Fruit fly (Drosophila melanogaster) whole organism, embryonic: ENCODE results near the gene simj.

ENCODE experiments used
- CG10321 ChIP-seq: fragments of 200-800 bp; sonication (Bioruptor generic); IDR thresholded peaks from 2 replicates; pipeline ENCODE4 v1.3.6; 2022; ENCODE audit warnings: missing biosample characterization, missing genetic modification characterization
- CG10431 ChIP-seq: fragments of 200-800 bp; sonication (Bioruptor generic); optimal IDR thresholded peaks from 3 replicates; lab custom pipeline; 2018; ENCODE audit warnings: missing biosample characterization, mild to moderate bottlenecking, missing genetic modification characterization
- CG10565 ChIP-seq: fragments of 200-800 bp; sonication (Bioruptor generic); optimal IDR thresholded peaks from 3 replicates; lab custom pipeline; 2016; ENCODE audit warnings: missing biosample characterization, mild to moderate bottlenecking, missing genetic modification characterization
- CG11504 ChIP-seq: fragments of 200-800 bp; sonication (Bioruptor generic); optimal IDR thresholded peaks from 3 replicates; lab custom pipeline; 2019; ENCODE audit warnings: missing biosample characterization, mild to moderate bottlenecking, missing genetic modification characterization, moderate library complexity
- CG12219 ChIP-seq: fragments of 200-800 bp; sonication (Bioruptor generic); optimal IDR thresholded peaks from 3 replicates; lab custom pipeline; 2018; ENCODE audit warnings: missing biosample characterization, mild to moderate bottlenecking, missing genetic modification characterization
- CG13123 ChIP-seq: fragments of 200-800 bp; sonication (Bioruptor generic); optimal IDR thresholded peaks from 2 replicates; lab custom pipeline; 2016; ENCODE audit warnings: missing biosample characterization, missing genetic modification characterization
- CG13894 ChIP-seq: fragments of 200-800 bp; sonication (Bioruptor generic); optimal IDR thresholded peaks from 3 replicates; lab custom pipeline; 2018; ENCODE audit warnings: missing biosample characterization, mild to moderate bottlenecking, missing genetic modification characterization, moderate library complexity
- CG15479 ChIP-seq: fragments of 200-800 bp; sonication (Bioruptor generic); optimal IDR thresholded peaks from 3 replicates; lab custom pipeline; 2019; ENCODE audit warnings: missing biosample characterization, mild to moderate bottlenecking, missing genetic modification characterization, moderate library complexity
- CG17802 ChIP-seq: fragments of 200-800 bp; sonication (Bioruptor generic); optimal IDR thresholded peaks from 2 replicates; lab custom pipeline; 2018; ENCODE audit warnings: missing biosample characterization, mild to moderate bottlenecking, missing genetic modification characterization, moderate library complexity
- CG17912 ChIP-seq: fragments of 200-800 bp; sonication (Bioruptor generic); optimal IDR thresholded peaks from 2 replicates; lab custom pipeline; 2018; ENCODE audit warnings: missing biosample characterization, mild to moderate bottlenecking, missing genetic modification characterization
- CG2889 ChIP-seq: fragments of 200-800 bp; sonication (Bioruptor generic); IDR thresholded peaks from 3 replicates; pipeline ENCODE4 v1.3.6; 2022; ENCODE audit warnings: missing biosample characterization, missing genetic modification characterization
- CG31224 ChIP-seq: fragments of 200-800 bp; sonication (Bioruptor generic); IDR thresholded peaks from 2 replicates; pipeline ENCODE4 v1.3.6; 2022; ENCODE audit warnings: missing biosample characterization, missing genetic modification characterization
- CG32767 ChIP-seq: fragments of 200-800 bp; sonication (Bioruptor generic); IDR thresholded peaks from 2 replicates; pipeline ENCODE4 v1.3.6; 2022; ENCODE audit warnings: missing biosample characterization, missing genetic modification characterization
- CG4360 ChIP-seq: fragments of 200-800 bp; sonication (Bioruptor generic); IDR thresholded peaks from 2 replicates; pipeline ENCODE4 v1.3.6; 2022; ENCODE audit warnings: missing biosample characterization, missing genetic modification characterization
- CG4617 ChIP-seq: fragments of 200-800 bp; sonication (Bioruptor generic); optimal IDR thresholded peaks from 3 replicates; lab custom pipeline; 2016; ENCODE audit warnings: missing biosample characterization, missing genetic modification characterization, borderline replicate concordance
- CG4854 ChIP-seq: fragments of 200-800 bp; sonication (Bioruptor generic); optimal IDR thresholded peaks from 2 replicates; lab custom pipeline; 2016; ENCODE audit warnings: missing biosample characterization, missing genetic modification characterization, inconsistent platforms
- CG6654 ChIP-seq: fragments of 200-800 bp; sonication (Bioruptor generic); optimal IDR thresholded peaks from 2 replicates; lab custom pipeline; 2017; ENCODE audit warnings: missing biosample characterization, mild to moderate bottlenecking, missing genetic modification characterization
- CG8281 ChIP-seq: fragments of 200-800 bp; sonication (Bioruptor generic); optimal IDR thresholded peaks from 2 replicates; lab custom pipeline; 2018; ENCODE audit warnings: missing biosample characterization, mild to moderate bottlenecking, missing genetic modification characterization, moderate library complexity
- CG8944 ChIP-seq: fragments of 200-800 bp; sonication (Bioruptor generic); optimal IDR thresholded peaks from 3 replicates; lab custom pipeline; 2016; ENCODE audit warnings: missing biosample characterization, missing genetic modification characterization
- CTCF ChIP-seq: fragments of 200-800 bp; sonication (Bioruptor generic); optimal IDR thresholded peaks from 2 replicates; lab custom pipeline; 2017; ENCODE audit warnings: missing biosample characterization, mild to moderate bottlenecking, missing genetic modification characterization, moderate library complexity
- Dfd ChIP-seq, 2 experiments: fragments of >200 bp; optimal IDR thresholded peaks; 2 replicates each; lab custom pipeline; 2017; ENCODE audit warnings: missing biosample characterization in 2 of 2, missing genetic modification characterization in 2 of 2
- Doc2 ChIP-seq: fragments of 200-800 bp; sonication (Bioruptor generic); IDR thresholded peaks from 2 replicates; pipeline ENCODE4 v1.3.6; 2022; ENCODE audit warnings: missing biosample characterization, missing genetic modification characterization
- Lhr ChIP-seq: fragments of 200-800 bp; sonication (Bioruptor generic); optimal IDR thresholded peaks from 3 replicates; lab custom pipeline; 2017; ENCODE audit warnings: mild to moderate bottlenecking, missing biosample characterization, missing genetic modification reagents, missing genetic modification characterization
- MBD-R2 ChIP-seq: fragments of 200-800 bp; sonication (Bioruptor generic); IDR thresholded peaks from 2 replicates; pipeline ENCODE4 v1.3.6; 2022; ENCODE audit warnings: missing biosample characterization, missing genetic modification characterization
- Mes4 ChIP-seq: fragments of 200-800 bp; sonication (Bioruptor generic); optimal IDR thresholded peaks from 2 replicates; lab custom pipeline; 2016; ENCODE audit warnings: missing biosample characterization, missing genetic modification characterization
- Nf-YA ChIP-seq: fragments of 200-800 bp; sonication (Bioruptor generic); IDR thresholded peaks from 2 replicates; pipeline ENCODE4 v1.3.6; 2022; ENCODE audit warnings: missing biosample characterization, missing genetic modification characterization
- Pdp1 ChIP-seq, 2 experiments: fragments of 200-800 bp; sonication (Bioruptor generic); optimal IDR thresholded peaks; 3 replicates each; lab custom pipeline; 2016; ENCODE audit warnings: missing biosample characterization in 2 of 2, missing genetic modification characterization in 2 of 2, mild to moderate bottlenecking in 1 of 2, moderate library complexity in 1 of 2
- Ptx1 ChIP-seq: fragments of 200-800 bp; sonication (Bioruptor generic); IDR thresholded peaks from 2 replicates; pipeline ENCODE4 v1.3.6; 2022; ENCODE audit warnings: missing biosample characterization, missing genetic modification characterization
- Ravus ChIP-seq: fragments of 200-800 bp; sonication (Bioruptor generic); IDR thresholded peaks from 2 replicates; pipeline ENCODE4 v1.3.6; 2022; ENCODE audit warnings: missing biosample characterization, missing genetic modification characterization
- Tbp ChIP-seq: fragments of >200 bp; optimal IDR thresholded peaks from 2 replicates; lab custom pipeline; 2018; ENCODE audit warnings: missing biosample characterization, missing genetic modification characterization
- ase ChIP-seq: fragments of 200-800 bp; sonication (Bioruptor generic); IDR thresholded peaks from 3 replicates; pipeline ENCODE4 v1.3.6; 2022; ENCODE audit warnings: missing biosample characterization, missing genetic modification characterization
- crc ChIP-seq: fragments of 200-800 bp; sonication (Bioruptor generic); optimal IDR thresholded peaks from 2 replicates; lab custom pipeline; 2016; ENCODE audit warnings: missing biosample characterization, missing genetic modification characterization
- cwo ChIP-seq: fragments of 200-800 bp; sonication (Bioruptor generic); optimal IDR thresholded peaks from 3 replicates; lab custom pipeline; 2017; ENCODE audit warnings: missing biosample characterization, missing genetic modification characterization, mild to moderate bottlenecking, moderate library complexity, missing genetic modification reagents
- dimm ChIP-seq: fragments of 200-800 bp; sonication (Bioruptor generic); IDR thresholded peaks from 2 replicates; pipeline ENCODE4 v1.3.6; 2022; ENCODE audit warnings: missing biosample characterization, missing genetic modification characterization
- emc ChIP-seq: fragments of 200-800 bp; sonication (Bioruptor generic); optimal IDR thresholded peaks from 2 replicates; lab custom pipeline; 2016; ENCODE audit warnings: missing biosample characterization, missing genetic modification characterization
- exex ChIP-seq: fragments of 200-800 bp; sonication (Bioruptor generic); optimal IDR thresholded peaks from 4 replicates; lab custom pipeline; 2018; ENCODE audit warnings: missing biosample characterization, mild to moderate bottlenecking, missing genetic modification characterization, moderate library complexity
- fd102C ChIP-seq: fragments of 200-800 bp; sonication (Bioruptor generic); optimal IDR thresholded peaks from 2 replicates; lab custom pipeline; 2018; ENCODE audit warnings: missing biosample characterization, mild to moderate bottlenecking, missing genetic modification characterization, moderate library complexity
- fd3F ChIP-seq: fragments of 200-800 bp; sonication (Bioruptor generic); optimal IDR thresholded peaks from 2 replicates; lab custom pipeline; 2018; ENCODE audit warnings: missing biosample characterization, mild to moderate bottlenecking, missing genetic modification characterization, moderate library complexity
- grn ChIP-seq: fragments of 200-800 bp; sonication (Bioruptor generic); optimal IDR thresholded peaks from 3 replicates; lab custom pipeline; 2017; ENCODE audit warnings: missing biosample characterization, missing genetic modification characterization
- gsb-n ChIP-seq: fragments of 200-800 bp; sonication (Bioruptor generic); optimal IDR thresholded peaks from 3 replicates; lab custom pipeline; 2018; ENCODE audit warnings: missing biosample characterization, mild to moderate bottlenecking, missing genetic modification characterization
- kah ChIP-seq: fragments of 200-800 bp; sonication (Bioruptor generic); optimal IDR thresholded peaks from 2 replicates; lab custom pipeline; 2018; ENCODE audit warnings: missing biosample characterization, mild to moderate bottlenecking, missing genetic modification characterization
- mam ChIP-seq: fragments of 200-800 bp; sonication (Bioruptor generic); optimal IDR thresholded peaks from 3 replicates; lab custom pipeline; 2016; ENCODE audit warnings: missing biosample characterization, missing genetic modification characterization
- mld ChIP-seq: fragments of 200-800 bp; sonication (Bioruptor generic); IDR thresholded peaks from 3 replicates; pipeline ENCODE4 v1.3.6; 2022; ENCODE audit warnings: missing biosample characterization, missing genetic modification characterization; ENCODE audit not compliant: partially characterized antibody
- onecut ChIP-seq: fragments of 200-800 bp; sonication (Bioruptor generic); IDR thresholded peaks from 2 replicates; pipeline ENCODE4 v1.3.6; 2022; ENCODE audit warnings: missing biosample characterization, missing genetic modification characterization
- psq ChIP-seq: fragments of 200-800 bp; sonication (Bioruptor generic); optimal IDR thresholded peaks from 2 replicates; lab custom pipeline; 2017; ENCODE audit warnings: missing biosample characterization, missing genetic modification characterization
- pum ChIP-seq: fragments of 200-800 bp; sonication (Bioruptor generic); optimal IDR thresholded peaks from 2 replicates; lab custom pipeline; 2016; ENCODE audit warnings: missing biosample characterization, missing genetic modification characterization
- repo ChIP-seq: fragments of 200-800 bp; sonication (Bioruptor generic); optimal IDR thresholded peaks from 2 replicates; lab custom pipeline; 2016; ENCODE audit warnings: missing biosample characterization, missing genetic modification characterization
- sim ChIP-seq: fragments of 200-800 bp; sonication (Bioruptor generic); IDR thresholded peaks from 2 replicates; pipeline ENCODE4 v1.3.6; 2022; ENCODE audit warnings: missing biosample characterization, missing genetic modification characterization
- sima ChIP-seq: fragments of 200-800 bp; sonication (Bioruptor generic); optimal IDR thresholded peaks from 2 replicates; lab custom pipeline; 2016; ENCODE audit warnings: missing biosample characterization, missing genetic modification characterization
- slbo ChIP-seq: fragments of 200-800 bp; sonication (Bioruptor generic); IDR thresholded peaks from 2 replicates; pipeline ENCODE4 v1.3.6; 2022; ENCODE audit warnings: missing biosample characterization, missing genetic modification characterization
- toy ChIP-seq: fragments of 200-800 bp; sonication (Bioruptor generic); IDR thresholded peaks from 2 replicates; pipeline ENCODE4 v1.3.6; 2022; ENCODE audit warnings: missing biosample characterization, missing genetic modification characterization
- vfl ChIP-seq: fragments of 200-800 bp; sonication (Bioruptor generic); optimal IDR thresholded peaks from 2 replicates; lab custom pipeline; 2016; ENCODE audit warnings: missing biosample characterization, missing genetic modification characterization

Gene simj

dm6 chr3L:10664511-10665062, at the start of gene simj (continued):
- TF ChIP-seq sim (GFP tag; lab: Robert Waterston, UW) (peak; percentile 36; the same call in 1 of the 2 replicates), fd102C (GFP tag; lab: Kevin White, UChicago) (no peak), psq (peak; percentile 24), pum (GFP tag; lab: Kevin White, UChicago) (no peak), CG32767 (GFP tag; lab: Robert Waterston, UW) (no peak), CG10321 (GFP tag; lab: Robert Waterston, UW) (no peak), CG13123 (no peak), Lhr (peak; percentile 74), gsb-n (peak; percentile 30), grn (GFP tag; lab: Kevin White, UChicago) (peak; percentile 68), CG17912 (peak; percentile 16), Mes4 (GFP tag; lab: Kevin White, UChicago) (peak; percentile 1), kah (GFP tag; lab: Kevin White, UChicago) (peak; percentile 67), Ptx1 (GFP tag; lab: Robert Waterston, UW) (no peak), mld (peak; percentile 69; the same call in 1 of the 3 replicates), CG6654 (GFP tag; lab: Kevin White, UChicago) (no peak), vfl (peak; percentile 55), Dfd (GFP tag; optimal IDR thresholded peaks at IDR 0.05; lab: Kevin White, UChicago) (no peak), exex (tag; lab: Kevin White, UChicago) (peak; percentile 67), CG12219 (GFP tag; lab: Kevin White, UChicago) (peak; percentile 46), CG13894 (tag; lab: Kevin White, UChicago) (peak; percentile 89), CG17802 (tag; lab: Kevin White, UChicago) (no peak), CG2889 (GFP tag; lab: Robert Waterston, UW) (no peak), CTCF (peak; percentile 71), CG4360 (GFP tag; lab: Robert Waterston, UW) (0 out of 2 replicates have a peak, but pooled peaks have one; percentile 23), CG8281 (tag; lab: Kevin White, UChicago) (no peak), MBD-R2 (GFP tag; lab: Robert Waterston, UW) (peak; percentile 55; the same call in 1 of the 2 replicates), crc (GFP tag; lab: Kevin White, UChicago) (no peak), ase (GFP tag; lab: Robert Waterston, UW) (peak; percentile 55; the same call in 1 of the 3 replicates), dimm (GFP tag; lab: Robert Waterston, UW) (no peak), onecut (GFP tag; lab: Robert Waterston, UW) (peak; percentile 72), mam (GFP tag; lab: Kevin White, UChicago) (peak; percentile 40), Tbp (peak; percentile 32), CG15479 (GFP tag; lab: Kevin White, UChicago) (no peak), cwo (no peak), CG8944 (GFP tag; lab: Kevin White, UChicago) (peak; percentile 39), CG4617 (GFP tag; lab: Kevin White, UChicago) (peak; percentile 50), Ravus (no peak), fd3F (no peak), CG11504 (tag; lab: Kevin White, UChicago) (peak; percentile 55), Nf-YA (GFP tag; lab: Robert Waterston, UW) (no peak), emc (GFP tag; lab: Kevin White, UChicago) (no peak), toy (GFP tag; lab: Robert Waterston, UW) (no peak), sima (GFP tag; lab: Kevin White, UChicago) (peak; percentile 8), Pdp1 (GFP tag; optimal IDR thresholded peaks at IDR 0.05; lab: Kevin White, UChicago) (peak; percentile 38 to 55), repo (GFP tag; lab: Kevin White, UChicago) (peak; percentile 40), slbo (GFP tag; lab: Robert Waterston, UW) (peak; percentile 51), CG31224 (no peak), CG4854 (GFP tag; lab: Kevin White, UChicago) (no peak), CG10431 (GFP tag; lab: Kevin White, UChicago) (no peak), Doc2 (GFP tag; lab: Robert Waterston, UW) (no peak), CG10565 (GFP tag; lab: Kevin White, UChicago) (no peak)
